Worm (Caenorhabditis elegans): ENCODE results near the gene F43D2.7.

DNA sequence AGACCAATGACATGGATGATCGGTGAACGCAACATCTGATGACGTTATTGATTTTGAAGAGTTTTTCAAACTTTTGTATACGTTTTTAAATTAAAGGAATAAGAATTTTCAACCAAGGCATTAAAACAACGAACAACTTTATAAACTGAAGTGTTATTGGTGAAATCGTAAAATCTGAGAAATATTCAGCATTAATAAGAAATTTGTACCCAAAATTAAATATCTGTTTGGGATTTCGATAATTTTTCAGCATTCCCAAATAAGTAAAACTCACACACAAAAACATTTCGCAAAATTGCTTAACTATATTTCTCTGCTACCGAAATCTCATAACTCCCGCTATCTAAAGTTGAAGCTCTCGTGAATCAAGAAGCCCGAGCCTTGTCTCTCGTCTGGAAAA is 19.6 kb upstream of the F43D2.7 start:
- TF ChIP-seq him-1 (tag; optimal IDR thresholded peaks at IDR 0.05) (no peak), W03F9.2 (tag; optimal IDR thresholded peaks at IDR 0.05) (no peak), dao-5 (tag; optimal IDR thresholded peaks at IDR 0.05) (no peak)

Data from whole organism, L4/young adult.